Worm (Caenorhabditis elegans) whole organism, L3 larva: ENCODE results near the gene lin-23.

Experiments used
- R02D3.7 ChIP-seq: fragments of 150-350 bp; optimal IDR thresholded peaks from 2 replicates; lab custom pipeline; 2014; ENCODE audit warnings: missing biosample characterization, missing genetic modification characterization
- ZK546.5 ChIP-seq: sonication (generic microtip); optimal IDR thresholded peaks from 2 replicates; lab custom pipeline; 2017; ENCODE audit warnings: missing biosample characterization, missing genetic modification characterization
- aly-2 ChIP-seq: fragments of 150-350 bp; optimal IDR thresholded peaks from 2 replicates; lab custom pipeline; 2014; ENCODE audit warnings: missing biosample characterization, missing genetic modification characterization
- ceh-16 ChIP-seq: sonication (generic microtip); optimal IDR thresholded peaks from 2 replicates; lab custom pipeline; 2017; ENCODE audit warnings: missing biosample characterization, missing genetic modification characterization
- ceh-28 ChIP-seq: fragments of 150-350 bp; optimal IDR thresholded peaks from 2 replicates; lab custom pipeline; 2014; ENCODE audit warnings: missing biosample characterization, missing genetic modification reagents, missing genetic modification characterization
- ceh-82 ChIP-seq: fragments of 150-350 bp; optimal IDR thresholded peaks from 2 replicates; lab custom pipeline; 2014; ENCODE audit warnings: missing biosample characterization, missing genetic modification characterization
- ceh-9 ChIP-seq: sonication (generic microtip); optimal IDR thresholded peaks from 2 replicates; lab custom pipeline; 2018; ENCODE audit warnings: missing biosample characterization, missing genetic modification characterization
- daf-12 ChIP-seq: fragments of 150-350 bp; optimal IDR thresholded peaks from 2 replicates; lab custom pipeline; 2014; ENCODE audit warnings: missing biosample characterization, missing genetic modification reagents, missing genetic modification characterization
- elt-1 ChIP-seq: fragments of 150-350 bp; optimal IDR thresholded peaks from 2 replicates; lab custom pipeline; 2014; ENCODE audit warnings: missing biosample characterization, missing genetic modification characterization
- elt-2 ChIP-seq: sonication (generic microtip); optimal IDR thresholded peaks from 2 replicates; lab custom pipeline; 2016; ENCODE audit warnings: missing genetic modification reagents, mild to moderate bottlenecking, missing genetic modification characterization, missing compliant biosample characterization
- elt-3 ChIP-seq, 3 experiments: fragments of 150-350 bp in 1 of 3; sonication (generic microtip) in 2 of 3; optimal IDR thresholded peaks; 2 replicates in 2 of 3; 4 replicates in 1 of 3; lab custom pipeline; 2014 to 2017; ENCODE audit warnings: missing biosample characterization in 3 of 3, missing genetic modification characterization in 3 of 3
- eor-1 ChIP-seq, 2 experiments: fragments of 150-350 bp; optimal IDR thresholded peaks; 2 replicates each; lab custom pipeline; 2014 to 2018; ENCODE audit warnings: missing biosample characterization in 2 of 2, missing genetic modification characterization in 2 of 2
- fkh-2 ChIP-seq: fragments of 150-350 bp; optimal IDR thresholded peaks from 2 replicates; lab custom pipeline; 2014; ENCODE audit warnings: missing biosample characterization, missing genetic modification reagents, missing genetic modification characterization
- hmg-11 ChIP-seq: sonication (generic microtip); optimal IDR thresholded peaks from 2 replicates; lab custom pipeline; 2016; ENCODE audit warnings: missing genetic modification characterization, missing compliant biosample characterization
- jun-1 ChIP-seq: fragments of 150-350 bp; optimal IDR thresholded peaks from 2 replicates; lab custom pipeline; 2014; ENCODE audit warnings: missing biosample characterization, missing genetic modification reagents, missing genetic modification characterization
- lin-15B ChIP-seq: fragments of 150-350 bp; optimal IDR thresholded peaks from 2 replicates; lab custom pipeline; 2014; ENCODE audit warnings: missing biosample characterization, missing genetic modification characterization
- lin-39 ChIP-seq: fragments of 150-350 bp; optimal IDR thresholded peaks from 2 replicates; lab custom pipeline; 2018; ENCODE audit warnings: missing biosample characterization, missing genetic modification reagents, missing genetic modification characterization
- mdl-1 ChIP-seq: fragments of 150-350 bp; optimal IDR thresholded peaks from 2 replicates; lab custom pipeline; 2014; ENCODE audit warnings: missing biosample characterization, missing genetic modification characterization
- mml-1 ChIP-seq: fragments of 150-350 bp; sonication (generic microtip); optimal IDR thresholded peaks from 3 replicates; lab custom pipeline; 2014; ENCODE audit warnings: missing biosample characterization, missing genetic modification characterization
- nfya-1 ChIP-seq: sonication (generic microtip); optimal IDR thresholded peaks from 2 replicates; lab custom pipeline; 2017; ENCODE audit warnings: missing genetic modification characterization, mild to moderate bottlenecking, missing compliant biosample characterization, antibody characterized with exemption, moderate library complexity; ENCODE audit not compliant: insufficient read depth
- nhr-25 ChIP-seq: sonication (generic microtip); optimal IDR thresholded peaks from 2 replicates; lab custom pipeline; 2017; ENCODE audit warnings: missing biosample characterization, missing genetic modification characterization
- nhr-28 ChIP-seq: fragments of 150-350 bp; optimal IDR thresholded peaks from 2 replicates; lab custom pipeline; 2014; ENCODE audit warnings: missing biosample characterization, missing genetic modification characterization
- nhr-43 ChIP-seq: sonication (generic microtip); optimal IDR thresholded peaks from 2 replicates; lab custom pipeline; 2016; ENCODE audit warnings: mild to moderate bottlenecking, missing genetic modification characterization, missing compliant biosample characterization; ENCODE audit not compliant: poor library complexity, severe bottlenecking
- nhr-67 ChIP-seq: fragments of 150-350 bp; optimal IDR thresholded peaks from 2 replicates; lab custom pipeline; 2014; ENCODE audit warnings: missing biosample characterization, missing genetic modification characterization
- nhr-76 ChIP-seq: fragments of 150-350 bp; sonication (generic microtip); optimal IDR thresholded peaks from 5 replicates; lab custom pipeline; 2014; ENCODE audit warnings: missing biosample characterization, missing genetic modification characterization
- pha-4 ChIP-seq: fragments of 150-350 bp; optimal IDR thresholded peaks from 2 replicates; lab custom pipeline; 2014; ENCODE audit warnings: missing biosample characterization, missing genetic modification reagents, missing genetic modification characterization
- pqm-1 ChIP-seq: fragments of 150-350 bp; optimal IDR thresholded peaks from 2 replicates; lab custom pipeline; 2017; ENCODE audit warnings: missing biosample characterization, missing genetic modification characterization, inconsistent platforms
- sea-2 ChIP-seq: fragments of 150-350 bp; sonication (generic microtip); optimal IDR thresholded peaks from 4 replicates; lab custom pipeline; 2014; ENCODE audit warnings: missing biosample characterization, missing genetic modification reagents, missing genetic modification characterization
- tbx-2 ChIP-seq: sonication (generic microtip); optimal IDR thresholded peaks from 2 replicates; lab custom pipeline; 2016; ENCODE audit warnings: mild to moderate bottlenecking, missing genetic modification characterization, missing compliant biosample characterization
- unc-62 ChIP-seq: fragments of 150-350 bp; sonication (generic microtip); optimal IDR thresholded peaks from 4 replicates; lab custom pipeline; 2014; ENCODE audit warnings: missing biosample characterization, missing genetic modification reagents, missing genetic modification characterization

lin-23 gene

DNA sequence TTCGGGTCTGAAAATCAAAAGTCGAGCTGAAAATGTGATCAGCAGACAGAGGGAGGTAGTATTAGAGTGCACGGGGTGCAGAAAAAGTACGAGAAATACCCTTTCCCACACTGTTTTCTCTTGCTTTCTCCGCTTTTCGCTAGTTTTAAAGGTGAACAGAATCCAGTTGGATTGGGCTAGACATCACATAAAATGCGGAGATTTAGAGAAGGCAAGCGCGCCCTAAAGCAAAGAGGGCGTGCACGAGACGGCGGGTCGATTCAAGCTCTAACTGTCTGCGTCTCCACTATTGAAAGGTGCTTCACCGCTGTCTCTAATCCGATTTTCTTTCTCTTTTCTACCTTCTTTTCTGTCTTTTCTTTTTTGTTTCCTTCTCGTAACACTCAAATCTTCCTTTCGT lies 993 bp upstream of the lin-23 start (continued):
- TF ChIP-seq elt-2 (tag; lab: Kevin White, UChicago) = peak; percentile 70
- TF ChIP-seq lin-15B (tag; lab: Kevin White, UChicago) = peak; percentile 93
- TF ChIP-seq nhr-28 (tag; lab: Kevin White, UChicago) = no peak

DNA sequence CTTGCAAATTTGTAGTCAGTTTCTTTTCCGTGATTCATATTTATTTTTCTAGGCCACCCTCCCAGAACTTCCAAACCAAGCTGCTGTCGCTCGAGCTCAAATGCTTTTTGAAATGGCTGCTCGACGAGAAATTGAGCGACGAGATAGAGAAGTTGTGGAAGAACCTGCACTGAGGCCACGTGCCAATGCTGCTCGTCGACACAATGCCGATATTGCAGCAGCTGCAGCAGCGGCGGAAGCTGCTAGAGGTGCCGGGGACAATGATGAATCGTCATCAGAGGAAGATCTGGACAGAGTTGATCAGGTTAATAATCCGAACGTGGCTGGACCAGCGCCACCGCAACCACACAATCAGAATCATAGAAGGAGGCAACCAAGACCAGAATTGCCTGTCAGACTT lies 2.3 kb downstream of the lin-23 start:
- TF ChIP-seq elt-2 (tag; lab: Kevin White, UChicago) (no peak), R02D3.7 (tag; lab: Kevin White, UChicago) (no peak), elt-3 (tag; optimal IDR thresholded peaks at IDR 0.05; lab: Kevin White, UChicago) (no peak), ceh-9 (tag; lab: Kevin White, UChicago) (no peak), ZK546.5 (tag; lab: Kevin White, UChicago) (no peak), lin-39 (tag; lab: Kevin White, UChicago) (no peak), nhr-28 (tag; lab: Kevin White, UChicago) (no peak), mdl-1 (tag; lab: Kevin White, UChicago) (no peak), sea-2 (GFP tag; lab: Kevin White, UChicago) (no peak), ceh-82 (tag; lab: Kevin White, UChicago) (no peak)

DNA sequence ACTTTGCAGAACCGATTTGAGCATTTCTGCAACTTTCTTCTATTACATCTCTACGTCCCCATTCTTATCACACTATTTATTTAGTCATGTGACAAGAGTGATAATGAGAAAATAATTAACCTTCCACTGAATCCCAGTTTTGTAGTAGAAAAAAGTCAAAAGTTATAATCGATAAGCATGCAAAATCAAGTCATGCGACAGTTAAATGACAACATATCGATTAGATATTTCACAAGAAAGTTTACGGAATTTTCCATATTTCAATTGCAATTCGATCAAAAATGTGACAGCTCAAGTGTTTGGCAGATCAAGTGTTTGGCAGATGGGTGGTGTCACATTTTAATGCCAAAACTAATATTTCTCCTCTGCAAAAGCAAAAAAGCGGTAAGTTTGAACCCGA lies 3.5 kb downstream of the lin-23 start:
- TF ChIP-seq unc-62 (GFP tag; lab: Kevin White, UChicago) (no peak), ceh-28 (tag; lab: Kevin White, UChicago) (peak; percentile 19), pha-4 (tag; lab: Kevin White, UChicago) (peak; percentile 29), pqm-1 (tag; lab: Kevin White, UChicago) (peak; percentile 35), nhr-25 (tag; lab: Kevin White, UChicago) (no peak), elt-2 (tag; lab: Kevin White, UChicago) (peak; percentile 71), jun-1 (tag; lab: Kevin White, UChicago) (peak; percentile 1)

DNA sequence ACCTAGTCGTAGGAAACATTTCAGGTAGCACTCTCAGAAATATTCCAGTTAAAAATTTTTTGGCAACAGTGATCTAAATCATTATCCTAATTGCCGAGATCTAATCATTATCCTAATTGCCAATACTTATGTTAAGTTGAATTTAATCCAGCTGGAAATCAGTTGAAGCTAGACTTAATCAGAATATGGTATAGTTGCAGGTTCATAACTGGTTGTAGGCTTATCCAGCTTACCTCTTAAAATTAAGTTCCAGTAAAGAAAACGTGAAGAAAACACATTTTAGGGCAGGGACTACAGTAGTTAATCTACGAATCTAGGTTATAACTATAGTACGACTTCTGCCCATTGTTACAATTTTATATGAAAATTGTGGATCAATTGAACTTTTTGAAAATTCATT lies 5.6 kb downstream of the lin-23 start:
- TF ChIP-seq elt-1 (tag; lab: Kevin White, UChicago) = no peak
- TF ChIP-seq mml-1 = no peak
- TF ChIP-seq nhr-67 (tag; lab: Kevin White, UChicago) = no peak
- TF ChIP-seq eor-1 (tag; optimal IDR thresholded peaks at IDR 0.05; lab: Kevin White, UChicago) = no peak
- no peak for TF ChIP-seq tbx-2 (tag; lab: Kevin White, UChicago)
- no peak for TF ChIP-seq nhr-76 (tag; lab: Kevin White, UChicago)
- TF ChIP-seq lin-39 (tag; lab: Kevin White, UChicago) = no peak
- TF ChIP-seq hmg-11 = no peak
- no peak for TF ChIP-seq nhr-28 (tag; lab: Kevin White, UChicago)
- no peak for TF ChIP-seq ceh-16
- TF ChIP-seq ceh-9 (tag; lab: Kevin White, UChicago) = no peak
- no peak for TF ChIP-seq aly-2 (tag; lab: Kevin White, UChicago)
- TF ChIP-seq nhr-43 = no peak
- TF ChIP-seq nhr-25 (tag; lab: Kevin White, UChicago) = no peak
- TF ChIP-seq fkh-2 (tag; lab: Kevin White, UChicago) = no peak
- no peak for TF ChIP-seq ceh-28 (tag; lab: Kevin White, UChicago)

DNA sequence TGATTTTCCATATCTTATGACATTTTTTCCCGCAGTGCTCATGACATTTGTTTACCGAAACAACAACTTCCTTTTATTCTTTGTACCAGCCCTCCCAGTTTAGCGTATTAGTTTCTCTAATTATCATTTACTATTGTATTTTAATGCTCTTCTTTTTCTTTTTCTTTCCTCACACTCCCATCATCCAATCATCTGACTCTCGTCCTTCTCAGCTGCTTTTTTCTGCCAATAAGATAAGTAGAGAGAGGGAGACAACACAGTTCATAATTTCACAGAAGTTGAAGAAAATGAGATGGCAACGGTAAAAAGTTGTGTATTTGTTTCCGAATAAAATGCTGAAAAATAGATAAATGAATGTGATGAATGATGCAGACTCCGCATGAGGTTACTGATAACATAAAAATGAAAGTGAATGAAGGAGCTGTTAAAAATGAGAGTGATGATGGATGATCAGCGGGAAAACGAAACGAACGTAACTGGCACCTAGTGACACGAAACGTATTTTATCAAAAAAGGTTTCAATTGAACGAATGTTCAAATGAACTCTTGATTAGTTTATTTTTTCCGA lies 6.4 kb downstream of the lin-23 start:
- TF ChIP-seq nhr-25 (tag; lab: Kevin White, UChicago) (no peak), daf-12 (tag; lab: Kevin White, UChicago) (no peak), pqm-1 (tag; lab: Kevin White, UChicago) (peak; percentile 76), elt-1 (tag; lab: Kevin White, UChicago) (no peak), R02D3.7 (tag; lab: Kevin White, UChicago) (no peak), jun-1 (tag; lab: Kevin White, UChicago) (peak; percentile 34), hmg-11 (no peak), pha-4 (tag; lab: Kevin White, UChicago) (peak; percentile 54), elt-2 (tag; lab: Kevin White, UChicago) (peak; percentile 89), nfya-1 (tag; lab: Kevin White, UChicago) (peak; percentile 31)
